Fruit fly (Drosophila melanogaster) S2 (cell line): ENCODE measurements around the gene bel.

ENCODE experiments used
- CG8478 ChIP-seq: fragments of >200 bp; optimal IDR thresholded peaks from 2 replicates; lab custom pipeline; 2018
- CTCF ChIP-seq, 2 experiments: fragments of >200 bp; optimal IDR thresholded peaks; 2 replicates each; lab custom pipeline; 2018

DNA sequence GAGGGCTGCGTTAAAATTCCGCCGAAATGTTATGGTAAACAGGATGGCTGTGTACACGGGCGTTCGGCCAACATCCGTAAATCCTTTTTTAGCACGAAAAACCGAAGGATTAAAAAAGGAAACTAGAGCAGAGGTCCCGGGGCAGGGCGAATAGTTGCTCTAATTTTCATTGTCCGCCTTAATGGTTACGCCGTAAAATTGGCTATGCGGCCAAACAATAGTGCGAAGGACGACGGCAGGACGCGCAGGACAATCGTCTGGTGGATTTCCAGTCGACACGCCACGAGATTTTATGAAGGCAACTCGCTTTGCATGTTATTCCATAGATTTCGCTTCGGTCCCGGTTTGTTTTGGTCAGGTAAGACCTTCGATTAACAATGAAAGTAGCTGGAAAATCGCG lies 40.1 kb upstream of the bel start:
- TF ChIP-seq CTCF (optimal IDR thresholded peaks at IDR 0.05; lab: Kevin White, UChicago), result no peak
- no peak for TF ChIP-seq CG8478 (lab: Kevin White, UChicago)
